Fruit fly (Drosophila melanogaster) whole organism, embryonic: ENCODE measurements around the gene CG32719.

Experiments used
- Ada2b ChIP-seq: fragments of 200-800 bp; sonication (Bioruptor generic); IDR thresholded peaks from 2 replicates; pipeline ENCODE4 v1.3.6; 2022; ENCODE audit warnings: missing biosample characterization, missing genetic modification characterization
- BEAF-32 ChIP-seq: fragments of 200-800 bp; sonication (Bioruptor generic); optimal IDR thresholded peaks from 3 replicates; lab custom pipeline; 2017; ENCODE audit warnings: missing biosample characterization, missing genetic modification characterization, mild to moderate bottlenecking, moderate library complexity, missing genetic modification reagents
- CG10543 ChIP-seq: fragments of 200-800 bp; sonication (Bioruptor generic); optimal IDR thresholded peaks from 3 replicates; lab custom pipeline; 2017; ENCODE audit warnings: missing biosample characterization, mild to moderate bottlenecking, missing genetic modification characterization, moderate library complexity
- CG11247 ChIP-seq: fragments of 200-800 bp; sonication (Bioruptor generic); IDR thresholded peaks from 2 replicates; pipeline ENCODE4 v1.3.6; 2022; ENCODE audit warnings: missing biosample characterization, missing genetic modification characterization
- CG1233 ChIP-seq: fragments of 200-800 bp; sonication (Bioruptor generic); optimal IDR thresholded peaks from 4 replicates; lab custom pipeline; 2018; ENCODE audit warnings: missing biosample characterization, mild to moderate bottlenecking, missing genetic modification characterization
- CG12659 ChIP-seq: fragments of 200-800 bp; sonication (Bioruptor generic); optimal IDR thresholded peaks from 3 replicates; lab custom pipeline; 2017; ENCODE audit warnings: mild to moderate bottlenecking, missing biosample characterization, missing genetic modification reagents, missing genetic modification characterization
- CG13287 ChIP-seq: fragments of 200-800 bp; sonication (Bioruptor generic); IDR thresholded peaks from 2 replicates; pipeline ENCODE4 v1.3.6; 2022; ENCODE audit warnings: missing biosample characterization, missing genetic modification characterization; ENCODE audit not compliant: partially characterized antibody
- CG16863 ChIP-seq: fragments of 200-800 bp; sonication (Bioruptor generic); optimal IDR thresholded peaks from 3 replicates; lab custom pipeline; 2016; ENCODE audit warnings: missing biosample characterization, missing genetic modification characterization
- CG17328 ChIP-seq: fragments of 200-800 bp; sonication (Bioruptor generic); IDR thresholded peaks from 2 replicates; pipeline ENCODE4 v1.3.6; 2022; ENCODE audit warnings: missing biosample characterization, missing genetic modification characterization
- CG18476 ChIP-seq: fragments of 200-800 bp; sonication (Bioruptor generic); optimal IDR thresholded peaks from 2 replicates; lab custom pipeline; 2016; ENCODE audit warnings: missing biosample characterization, mild to moderate bottlenecking, missing genetic modification characterization
- CG3838 ChIP-seq: fragments of 200-800 bp; sonication (Bioruptor generic); optimal IDR thresholded peaks from 3 replicates; lab custom pipeline; 2016; ENCODE audit warnings: missing biosample characterization, missing genetic modification characterization
- CG5245 ChIP-seq: fragments of 200-800 bp; sonication (Bioruptor generic); optimal IDR thresholded peaks from 3 replicates; lab custom pipeline; 2016; ENCODE audit warnings: missing biosample characterization, missing genetic modification characterization
- CG7839 ChIP-seq: fragments of 200-800 bp; sonication (Bioruptor generic); optimal IDR thresholded peaks from 3 replicates; lab custom pipeline; 2018; ENCODE audit warnings: missing biosample characterization, mild to moderate bottlenecking, missing genetic modification characterization, moderate library complexity
- CG8478 ChIP-seq: fragments of >200 bp; optimal IDR thresholded peaks from 2 replicates; lab custom pipeline; 2018
- CG8924 ChIP-seq: fragments of 200-800 bp; optimal IDR thresholded peaks from 3 replicates; lab custom pipeline; 2019; ENCODE audit warnings: missing biosample characterization, mild to moderate bottlenecking, missing genetic modification characterization, moderate library complexity
- CG9797 ChIP-seq: fragments of 200-800 bp; sonication (Bioruptor generic); optimal IDR thresholded peaks from 3 replicates; lab custom pipeline; 2018; ENCODE audit warnings: missing biosample characterization, mild to moderate bottlenecking, missing genetic modification characterization
- Dip3 ChIP-seq: fragments of 200-800 bp; sonication (Bioruptor generic); optimal IDR thresholded peaks from 3 replicates; lab custom pipeline; 2016; ENCODE audit warnings: missing biosample characterization, missing genetic modification characterization
- Dll ChIP-seq: fragments of 200-800 bp; sonication (Bioruptor generic); IDR thresholded peaks from 4 replicates; pipeline ENCODE4 v1.3.6; 2022; ENCODE audit warnings: missing biosample characterization, missing genetic modification characterization; ENCODE audit not compliant: partially characterized antibody
- E2f1 ChIP-seq: fragments of 200-800 bp; sonication (Bioruptor generic); IDR thresholded peaks from 2 replicates; pipeline ENCODE4 v1.3.6; 2022; ENCODE audit warnings: missing biosample characterization, missing genetic modification characterization
- Ets65A ChIP-seq: fragments of 200-800 bp; sonication (Bioruptor generic); peaks from one replicate; lab custom pipeline; 2016; ENCODE audit warnings: missing biosample characterization, missing genetic modification characterization
- H15 ChIP-seq: fragments of 200-800 bp; sonication (Bioruptor generic); IDR thresholded peaks from 3 replicates; pipeline ENCODE4 v1.3.6; 2022; ENCODE audit warnings: missing biosample characterization, missing genetic modification characterization
- H2.0 ChIP-seq: fragments of 200-800 bp; sonication (Bioruptor generic); IDR thresholded peaks from 2 replicates; pipeline ENCODE4 v1.3.6; 2022; ENCODE audit warnings: missing biosample characterization, missing genetic modification characterization
- HHEX ChIP-seq: fragments of 200-800 bp; sonication (Bioruptor generic); optimal IDR thresholded peaks from 3 replicates; lab custom pipeline; 2017; ENCODE audit warnings: missing biosample characterization, mild to moderate bottlenecking, missing genetic modification characterization, missing genetic modification reagents
- HLH4C ChIP-seq: fragments of 200-800 bp; sonication (Bioruptor generic); IDR thresholded peaks from 3 replicates; pipeline ENCODE4 v1.3.6; 2022; ENCODE audit warnings: missing biosample characterization, missing genetic modification characterization; ENCODE audit not compliant: partially characterized antibody
- HLH54F ChIP-seq: fragments of 200-800 bp; sonication (Bioruptor generic); optimal IDR thresholded peaks from 3 replicates; lab custom pipeline; 2016; ENCODE audit warnings: missing biosample characterization, missing genetic modification characterization
- HLHmδ ChIP-seq: fragments of 200-800 bp; sonication (Bioruptor generic); optimal IDR thresholded peaks from 2 replicates; lab custom pipeline; 2018; ENCODE audit warnings: missing biosample characterization, mild to moderate bottlenecking, missing genetic modification characterization, moderate library complexity
- Lim3 ChIP-seq: fragments of 200-800 bp; sonication (Bioruptor generic); IDR thresholded peaks from 2 replicates; pipeline ENCODE4 v1.3.6; 2022; ENCODE audit warnings: missing biosample characterization, missing genetic modification characterization
- MBD-R2 ChIP-seq: fragments of 200-800 bp; sonication (Bioruptor generic); IDR thresholded peaks from 2 replicates; pipeline ENCODE4 v1.3.6; 2022; ENCODE audit warnings: missing biosample characterization, missing genetic modification characterization
- NC2α ChIP-seq: fragments of 200-800 bp; sonication (Bioruptor generic); optimal IDR thresholded peaks from 2 replicates; lab custom pipeline; 2016; ENCODE audit warnings: missing biosample characterization, missing genetic modification characterization
- Oli ChIP-seq: fragments of 200-800 bp; sonication (Bioruptor generic); optimal IDR thresholded peaks from 2 replicates; lab custom pipeline; 2018; ENCODE audit warnings: missing biosample characterization, mild to moderate bottlenecking, missing genetic modification characterization, moderate library complexity
- Rfx ChIP-seq: fragments of 200-800 bp; sonication (Bioruptor generic); IDR thresholded peaks from 2 replicates; pipeline ENCODE4 v1.3.6; 2022; ENCODE audit warnings: missing biosample characterization, missing genetic modification characterization
- Spps ChIP-seq: fragments of 200-800 bp; sonication (Bioruptor generic); optimal IDR thresholded peaks from 2 replicates; lab custom pipeline; 2018; ENCODE audit warnings: missing biosample characterization, mild to moderate bottlenecking, missing genetic modification characterization
- TFAM ChIP-seq: fragments of 200-800 bp; sonication (Bioruptor generic); optimal IDR thresholded peaks from 2 replicates; lab custom pipeline; 2017; ENCODE audit warnings: missing biosample characterization, missing genetic modification characterization, inconsistent platforms
- al ChIP-seq: fragments of 200-800 bp; sonication (Bioruptor generic); IDR thresholded peaks from 2 replicates; pipeline ENCODE4 v1.3.6; 2022; ENCODE audit warnings: missing biosample characterization, missing genetic modification characterization
- cad ChIP-seq: fragments of >200 bp; optimal IDR thresholded peaks from 2 replicates; lab custom pipeline; 2017; ENCODE audit warnings: missing biosample characterization, missing genetic modification characterization
- crc ChIP-seq: fragments of 200-800 bp; sonication (Bioruptor generic); optimal IDR thresholded peaks from 2 replicates; lab custom pipeline; 2016; ENCODE audit warnings: missing biosample characterization, missing genetic modification characterization
- dan ChIP-seq: fragments of 200-800 bp; sonication (Bioruptor generic); IDR thresholded peaks from 2 replicates; pipeline ENCODE4 v1.3.6; 2022; ENCODE audit warnings: missing biosample characterization, missing genetic modification characterization
- dm ChIP-seq: fragments of 200-800 bp; sonication (Bioruptor generic); optimal IDR thresholded peaks from 3 replicates; lab custom pipeline; 2016; ENCODE audit warnings: missing biosample characterization, missing genetic modification characterization
- gro ChIP-seq: fragments of 200-800 bp; sonication (Bioruptor generic); optimal IDR thresholded peaks from 2 replicates; lab custom pipeline; 2016; ENCODE audit warnings: missing biosample characterization, missing genetic modification characterization
- oc ChIP-seq: fragments of 200-800 bp; sonication (Bioruptor generic); optimal IDR thresholded peaks from 2 replicates; lab custom pipeline; 2018; ENCODE audit warnings: missing biosample characterization, mild to moderate bottlenecking, missing genetic modification characterization, moderate library complexity
- prd ChIP-seq, 3 experiments: fragments of >200 bp in 2 of 3; fragments of 200-800 bp in 1 of 3; sonication (Bioruptor generic) in 1 of 3; optimal IDR thresholded peaks in 2 of 3; IDR thresholded peaks in 1 of 3; 2 replicates in 2 of 3; 3 replicates in 1 of 3; pipeline versions ENCODE4 v1.3.6 to Lab custom; 2017 to 2022; ENCODE audit warnings: missing biosample characterization in 1 of 3, missing genetic modification characterization in 1 of 3
- pzg ChIP-seq: fragments of 200-800 bp; sonication (Bioruptor generic); optimal IDR thresholded peaks from 3 replicates; lab custom pipeline; 2018; ENCODE audit warnings: missing biosample characterization, mild to moderate bottlenecking, missing genetic modification characterization, moderate library complexity
- ranshi ChIP-seq: fragments of 200-800 bp; sonication (Bioruptor generic); IDR thresholded peaks from 2 replicates; pipeline ENCODE4 v1.3.6; 2022; ENCODE audit warnings: missing biosample characterization, missing genetic modification characterization
- rib ChIP-seq: fragments of 200-800 bp; sonication (Bioruptor generic); IDR thresholded peaks from 2 replicates; pipeline ENCODE4 v1.3.6; 2022; ENCODE audit warnings: missing biosample characterization, missing genetic modification characterization
- run ChIP-seq: fragments of 200-800 bp; sonication (Bioruptor generic); optimal IDR thresholded peaks from 3 replicates; lab custom pipeline; 2018; ENCODE audit warnings: missing biosample characterization, mild to moderate bottlenecking, missing genetic modification characterization
- sob ChIP-seq: fragments of 200-800 bp; sonication (Bioruptor generic); IDR thresholded peaks from 2 replicates; pipeline ENCODE4 v1.3.6; 2022; ENCODE audit warnings: missing biosample characterization, missing genetic modification characterization
- sr ChIP-seq: fragments of 200-800 bp; sonication (Bioruptor generic); IDR thresholded peaks from 3 replicates; pipeline ENCODE4 v1.3.6; 2022; ENCODE audit warnings: missing biosample characterization, missing genetic modification characterization
- ssp ChIP-seq: fragments of 200-800 bp; sonication (Bioruptor generic); IDR thresholded peaks from 2 replicates; pipeline ENCODE4 v1.3.6; 2022; ENCODE audit warnings: missing biosample characterization, missing genetic modification characterization
- tap ChIP-seq: fragments of 200-800 bp; optimal IDR thresholded peaks from 3 replicates; lab custom pipeline; 2019; ENCODE audit warnings: missing biosample characterization, mild to moderate bottlenecking, missing genetic modification characterization, moderate library complexity
- tll ChIP-seq, 2 experiments: fragments of 200-800 bp in 1 of 2; fragments of >200 bp in 1 of 2; sonication (Bioruptor generic) in 1 of 2; optimal IDR thresholded peaks; 2 replicates each; lab custom pipeline; 2017 to 2019; ENCODE audit warnings: missing biosample characterization in 2 of 2, missing genetic modification characterization in 2 of 2, mild to moderate bottlenecking in 1 of 2, moderate library complexity in 1 of 2
- trh ChIP-seq: fragments of 200-800 bp; sonication (Bioruptor generic); optimal IDR thresholded peaks from 2 replicates; lab custom pipeline; 2016; ENCODE audit warnings: missing biosample characterization, missing genetic modification characterization
- wdn ChIP-seq: fragments of 200-800 bp; sonication (Bioruptor generic); IDR thresholded peaks from 2 replicates; pipeline ENCODE4 v1.3.6; 2022; ENCODE audit warnings: missing biosample characterization, missing genetic modification characterization

CG32719 gene

dm6 chrX:7552109-7552508 is 4.3 kb upstream of the CG32719 start (continued):
- TF ChIP-seq CG3838 (GFP tag; lab: Kevin White, UChicago) (no peak), dm (no peak), al (GFP tag; lab: Robert Waterston, UW) (no peak), trh (GFP tag; lab: Kevin White, UChicago) (no peak), CG12659 (GFP tag; lab: Kevin White, UChicago) (no peak), Spps (tag; lab: Kevin White, UChicago) (no peak), gro (GFP tag; lab: Kevin White, UChicago) (no peak), ssp (GFP tag; lab: Robert Waterston, UW) (no peak), oc (tag; lab: Kevin White, UChicago) (no peak), Ets65A (GFP tag; lab: Kevin White, UChicago) (peak; percentile 85), HLH4C (GFP tag; lab: Robert Waterston, UW) (no peak), CG16863 (peak; percentile 19), NC2α (GFP tag; lab: Kevin White, UChicago) (no peak), Oli (tag; lab: Kevin White, UChicago) (peak; percentile 5), BEAF-32 (no peak), CG8924 (tag; lab: Kevin White, UChicago) (peak; percentile 40), rib (GFP tag; lab: Robert Waterston, UW) (no peak), TFAM (GFP tag; lab: Kevin White, UChicago) (no peak), pzg (GFP tag; lab: Kevin White, UChicago) (no peak), H15 (GFP tag; lab: Robert Waterston, UW) (no peak), dan (GFP tag; lab: Robert Waterston, UW) (no peak), CG1233 (GFP tag; lab: Kevin White, UChicago) (no peak), CG5245 (GFP tag; lab: Kevin White, UChicago) (no peak), run (tag; lab: Kevin White, UChicago) (no peak), CG8478 (lab: Kevin White, UChicago) (no peak), ranshi (GFP tag; lab: Robert Waterston, UW) (no peak; the same call in 1 of the 2 replicates), E2f1 (GFP tag; lab: Robert Waterston, UW) (no peak), CG9797 (GFP tag; lab: Kevin White, UChicago) (no peak), sob (GFP tag; lab: Robert Waterston, UW) (no peak), prd (optimal IDR thresholded peaks at IDR 0.05; lab: Kevin White, UChicago) (no peak), prd (GFP tag; IDR thresholded peaks at IDR 0.05; lab: Robert Waterston, UW) (peak; percentile 75), MBD-R2 (GFP tag; lab: Robert Waterston, UW) (no peak), sr (GFP tag; lab: Robert Waterston, UW) (no peak), tap (tag; lab: Kevin White, UChicago) (no peak), Ada2b (GFP tag; lab: Robert Waterston, UW) (no peak), tll (GFP tag; optimal IDR thresholded peaks at IDR 0.05; lab: Kevin White, UChicago) (peak in 1 of 2 experiments; percentile 12), CG10543 (GFP tag; lab: Kevin White, UChicago) (no peak), CG11247 (GFP tag; lab: Robert Waterston, UW) (no peak), CG18476 (no peak), cad (GFP tag; lab: Kevin White, UChicago) (no peak), Dip3 (no peak), crc (GFP tag; lab: Kevin White, UChicago) (no peak), CG7839 (tag; lab: Kevin White, UChicago) (peak; percentile 23), HLH54F (GFP tag; lab: Kevin White, UChicago) (no peak), CG17328 (GFP tag; lab: Robert Waterston, UW) (peak; percentile 33; the same call in 1 of the 2 replicates), Lim3 (GFP tag; lab: Robert Waterston, UW) (no peak), H2.0 (GFP tag; lab: Robert Waterston, UW) (no peak; the same call in 1 of the 2 replicates), Rfx (GFP tag; lab: Robert Waterston, UW) (no peak), CG13287 (GFP tag; lab: Robert Waterston, UW) (no peak), HLHmδ (GFP tag; lab: Kevin White, UChicago) (no peak), Dll (GFP tag; lab: Robert Waterston, UW) (no peak), wdn (no peak), HHEX (GFP tag; lab: Kevin White, UChicago) (no peak)
